Worm (Caenorhabditis elegans) whole organism, mixed stage, embryonic: ENCODE results near the gene enu-3.6.
A peak's percentile ranks its signal among the peaks of the same experiment; 100 is the strongest.

Source experiments
- M03D4.4 ChIP-seq: sonication (generic microtip); optimal IDR thresholded peaks from 2 replicates; lab custom pipeline; 2017; ENCODE audit warnings: mild to moderate bottlenecking, missing genetic modification characterization, missing compliant biosample characterization
- bed-3 ChIP-seq: fragments of 200-800 bp; sonication (Bioruptor generic); optimal IDR thresholded peaks from 3 replicates; lab custom pipeline; 2018; ENCODE audit warnings: mild to moderate bottlenecking, missing genetic modification characterization, moderate library complexity, missing compliant biosample characterization
- blmp-1 ChIP-seq: fragments of 150-350 bp; optimal IDR thresholded peaks from 2 replicates; lab custom pipeline; 2014; ENCODE audit warnings: missing biosample characterization, missing genetic modification characterization
- ceh-39 ChIP-seq: fragments of 150-350 bp; optimal IDR thresholded peaks from 2 replicates; lab custom pipeline; 2014; ENCODE audit warnings: missing biosample characterization, missing genetic modification characterization
- ceh-43 ChIP-seq: fragments of 200-800 bp; sonication (Bioruptor generic); optimal IDR thresholded peaks from 2 replicates; lab custom pipeline; 2018; ENCODE audit warnings: mild to moderate bottlenecking, missing genetic modification characterization, moderate library complexity, missing compliant biosample characterization
- ceh-83 ChIP-seq: fragments of 200-800 bp; sonication (Bioruptor generic); optimal IDR thresholded peaks from 2 replicates; lab custom pipeline; 2018; ENCODE audit warnings: mild to moderate bottlenecking, missing genetic modification characterization, missing compliant biosample characterization
- ces-1 ChIP-seq: fragments of 150-350 bp; optimal IDR thresholded peaks from 2 replicates; lab custom pipeline; 2014; ENCODE audit warnings: missing biosample characterization, missing genetic modification reagents, missing genetic modification characterization
- cnd-1 ChIP-seq: fragments of 200-800 bp; sonication (Bioruptor generic); optimal IDR thresholded peaks from 2 replicates; lab custom pipeline; 2018; ENCODE audit warnings: mild to moderate bottlenecking, missing genetic modification characterization, missing compliant biosample characterization
- drap-1 ChIP-seq: fragments of 200-800 bp; sonication (Bioruptor generic); optimal IDR thresholded peaks from 3 replicates; lab custom pipeline; 2018; ENCODE audit warnings: mild to moderate bottlenecking, missing genetic modification characterization, missing compliant biosample characterization
- elt-1 ChIP-seq: sonication (generic microtip); optimal IDR thresholded peaks from 2 replicates; lab custom pipeline; 2017; ENCODE audit warnings: missing genetic modification characterization, mild to moderate bottlenecking, missing compliant biosample characterization, antibody characterized with exemption, moderate library complexity, borderline replicate concordance; ENCODE audit not compliant: insufficient read depth
- elt-3 ChIP-seq: fragments of 150-350 bp; optimal IDR thresholded peaks from 2 replicates; lab custom pipeline; 2014; ENCODE audit warnings: missing biosample characterization, missing genetic modification characterization
- flh-1 ChIP-seq: fragments of 200-800 bp; sonication (Bioruptor generic); optimal IDR thresholded peaks from 2 replicates; lab custom pipeline; 2018; ENCODE audit warnings: mild to moderate bottlenecking, missing genetic modification characterization, moderate library complexity, missing compliant biosample characterization
- ham-2 ChIP-seq: fragments of 200-800 bp; sonication (Bioruptor generic); optimal IDR thresholded peaks from 2 replicates; lab custom pipeline; 2018; ENCODE audit warnings: mild to moderate bottlenecking, missing genetic modification characterization, missing compliant biosample characterization
- hlh-1 ChIP-seq: fragments of 150-350 bp; optimal IDR thresholded peaks from 2 replicates; lab custom pipeline; 2014; ENCODE audit warnings: missing biosample characterization, missing genetic modification reagents, missing genetic modification characterization
- lin-13 ChIP-seq: fragments of 150-350 bp; optimal IDR thresholded peaks from 2 replicates; lab custom pipeline; 2014; ENCODE audit warnings: missing biosample characterization, missing genetic modification characterization
- lin-32 ChIP-seq: fragments of 200-800 bp; sonication (Bioruptor generic); optimal IDR thresholded peaks from 2 replicates; lab custom pipeline; 2018; ENCODE audit warnings: mild to moderate bottlenecking, missing genetic modification characterization, missing compliant biosample characterization
- lsy-2 ChIP-seq: fragments of 150-350 bp; optimal IDR thresholded peaks from 2 replicates; lab custom pipeline; 2014; ENCODE audit warnings: missing biosample characterization, missing genetic modification characterization
- mab-5 ChIP-seq: fragments of 150-350 bp; optimal IDR thresholded peaks from 2 replicates; lab custom pipeline; 2014; ENCODE audit warnings: missing biosample characterization, missing genetic modification characterization
- mep-1 ChIP-seq: fragments of 150-350 bp; optimal IDR thresholded peaks from 2 replicates; lab custom pipeline; 2017; ENCODE audit warnings: missing biosample characterization, missing genetic modification reagents, missing genetic modification characterization, inconsistent platforms
- mls-2 ChIP-seq: sonication (generic microtip); optimal IDR thresholded peaks from 2 replicates; lab custom pipeline; 2016; ENCODE audit warnings: mild to moderate bottlenecking, missing genetic modification characterization, moderate library complexity, missing compliant biosample characterization
- nhr-12 ChIP-seq: fragments of 150-350 bp; optimal IDR thresholded peaks from 2 replicates; lab custom pipeline; 2014; ENCODE audit warnings: missing biosample characterization, missing genetic modification characterization
- nhr-2 ChIP-seq: fragments of 150-350 bp; optimal IDR thresholded peaks from 2 replicates; lab custom pipeline; 2014; ENCODE audit warnings: missing biosample characterization, missing genetic modification characterization
- nhr-237 ChIP-seq: fragments of 150-350 bp; optimal IDR thresholded peaks from 2 replicates; lab custom pipeline; 2014; ENCODE audit warnings: missing biosample characterization, missing genetic modification characterization
- nhr-28 ChIP-seq: fragments of 150-350 bp; optimal IDR thresholded peaks from 2 replicates; lab custom pipeline; 2014; ENCODE audit warnings: missing biosample characterization, missing genetic modification characterization
- nhr-76 ChIP-seq: sonication (generic microtip); optimal IDR thresholded peaks from 2 replicates; lab custom pipeline; 2017; ENCODE audit warnings: missing biosample characterization, missing genetic modification characterization
- pha-4 ChIP-seq: fragments of 150-350 bp; optimal IDR thresholded peaks from 2 replicates; lab custom pipeline; 2018; ENCODE audit warnings: missing biosample characterization, missing genetic modification reagents, missing genetic modification characterization
- sem-2 ChIP-seq: fragments of 200-800 bp; sonication (Bioruptor generic); optimal IDR thresholded peaks from 2 replicates; lab custom pipeline; 2018; ENCODE audit warnings: mild to moderate bottlenecking, missing genetic modification characterization, missing compliant biosample characterization
- snpc-4 ChIP-seq: fragments of 150-350 bp; optimal IDR thresholded peaks from 2 replicates; lab custom pipeline; 2014; ENCODE audit warnings: missing biosample characterization, missing genetic modification characterization
- sptf-1 ChIP-seq: sonication (generic microtip); optimal IDR thresholded peaks from 2 replicates; lab custom pipeline; 2017; ENCODE audit warnings: mild to moderate bottlenecking, missing genetic modification characterization, moderate library complexity, missing compliant biosample characterization
- tbx-8 ChIP-seq: fragments of 200-800 bp; sonication (Bioruptor generic); optimal IDR thresholded peaks from 2 replicates; lab custom pipeline; 2018; ENCODE audit warnings: mild to moderate bottlenecking, missing genetic modification characterization, moderate library complexity, missing compliant biosample characterization
- unc-120 ChIP-seq: sonication (generic microtip); optimal IDR thresholded peaks from 2 replicates; lab custom pipeline; 2017; ENCODE audit warnings: missing genetic modification characterization, missing compliant biosample characterization; ENCODE audit not compliant: poor library complexity, severe bottlenecking
- unc-39 ChIP-seq: fragments of 150-350 bp; optimal IDR thresholded peaks from 2 replicates; lab custom pipeline; 2014; ENCODE audit warnings: missing biosample characterization, missing genetic modification characterization
- unc-62 ChIP-seq: fragments of 150-350 bp; optimal IDR thresholded peaks from 2 replicates; lab custom pipeline; 2014; ENCODE audit warnings: missing biosample characterization, missing genetic modification reagents, missing genetic modification characterization
- zip-8 ChIP-seq: fragments of 150-350 bp; optimal IDR thresholded peaks from 2 replicates; lab custom pipeline; 2014; ENCODE audit warnings: missing biosample characterization, missing genetic modification characterization
- ztf-11 ChIP-seq: fragments of 150-350 bp; optimal IDR thresholded peaks from 2 replicates; lab custom pipeline; 2014; ENCODE audit warnings: missing biosample characterization, missing genetic modification characterization

The enu-3.6 gene

ce11 chrIII:10759050-10760023 lies 9.1 kb downstream of the enu-3.6 start, which contains the start of gene tasp-1:
Gene tasp-1, plus strand, starts transcription at chrIII:10759307.
- TF ChIP-seq sem-2 (GFP tag; lab: Kevin White, UChicago) (peak; percentile 74), mab-5 (tag; lab: Kevin White, UChicago) (peak; percentile 81), blmp-1 (peak; percentile 72), ceh-83 (GFP tag; lab: Kevin White, UChicago) (peak; percentile 93), tbx-8 (GFP tag; lab: Kevin White, UChicago) (peak; percentile 97), ceh-43 (GFP tag; lab: Kevin White, UChicago) (peak; percentile 93), nhr-28 (peak; percentile 91), lsy-2 (tag; lab: Kevin White, UChicago) (peak; percentile 94), unc-39 (peak; percentile 96), ces-1 (GFP tag; lab: Kevin White, UChicago) (peak; percentile 91), unc-120 (peak; percentile 97), ztf-11 (tag; lab: Kevin White, UChicago) (peak; percentile 99), cnd-1 (tag; lab: Kevin White, UChicago) (peak; percentile 98), nhr-76 (tag; lab: Kevin White, UChicago) (peak; percentile 87), hlh-1 (peak; percentile 94), snpc-4 (tag; lab: Kevin White, UChicago) (no peak), elt-3 (tag; lab: Kevin White, UChicago) (peak; percentile 88), unc-62 (GFP tag; lab: Kevin White, UChicago) (peak; percentile 96), nhr-2 (tag; lab: Kevin White, UChicago) (peak; percentile 71), ham-2 (peak; percentile 90), zip-8 (tag; lab: Kevin White, UChicago) (no peak), drap-1 (GFP tag; lab: Kevin White, UChicago) (peak; percentile 99), pha-4 (tag; lab: Kevin White, UChicago) (peak; percentile 100), lin-32 (peak; percentile 87), elt-1 (tag; lab: Kevin White, UChicago) (peak; percentile 72), lin-13 (peak; percentile 100), ceh-39 (tag; lab: Kevin White, UChicago) (peak; percentile 99), mls-2 (tag; lab: Kevin White, UChicago) (peak; percentile 99), M03D4.4 (tag; lab: Kevin White, UChicago) (peak; percentile 98), sptf-1 (tag; lab: Kevin White, UChicago) (peak; percentile 99), nhr-12 (tag; lab: Kevin White, UChicago) (peak; percentile 99), bed-3 (GFP tag; lab: Kevin White, UChicago) (peak; percentile 88), nhr-237 (tag; lab: Kevin White, UChicago) (peak; percentile 99), flh-1 (GFP tag; lab: Kevin White, UChicago) (peak; percentile 73), mep-1 (tag; lab: Kevin White, UChicago) (peak; percentile 100)
- TF ChIP-seq, all 35 proteins: peak for 33

ce11 chrIII:10763032-10763431 lies 12.8 kb downstream of the enu-3.6 start, which contains the start of gene dpy-28:
Gene dpy-28, plus strand, starts transcription at chrIII:10763131.
- no peak for TF ChIP-seq tbx-8 (GFP tag; lab: Kevin White, UChicago)
- TF ChIP-seq mls-2 (tag; lab: Kevin White, UChicago), result no peak
- TF ChIP-seq elt-3 (tag; lab: Kevin White, UChicago), result no peak
- TF ChIP-seq ztf-11 (tag; lab: Kevin White, UChicago), result no peak
- TF ChIP-seq mab-5 (tag; lab: Kevin White, UChicago), result no peak
- no peak for TF ChIP-seq mep-1 (tag; lab: Kevin White, UChicago)
- TF ChIP-seq sptf-1 (tag; lab: Kevin White, UChicago), result no peak
- no peak for TF ChIP-seq nhr-76 (tag; lab: Kevin White, UChicago)
- no peak for TF ChIP-seq nhr-237 (tag; lab: Kevin White, UChicago)
- no peak for TF ChIP-seq lin-13
- no peak for TF ChIP-seq sem-2 (GFP tag; lab: Kevin White, UChicago)
- TF ChIP-seq ceh-39 (tag; lab: Kevin White, UChicago), result no peak
- TF ChIP-seq flh-1 (GFP tag; lab: Kevin White, UChicago), result no peak
- no peak for TF ChIP-seq nhr-28
